Fruit fly (Drosophila melanogaster) whole organism, wandering third instar larva: ENCODE measurements around the gene D.

Source experiments
- CG9705 ChIP-seq: fragments of 200-800 bp; sonication (Bioruptor generic); optimal IDR thresholded peaks from 2 replicates; lab custom pipeline; 2018; ENCODE audit warnings: missing biosample characterization, mild to moderate bottlenecking, missing genetic modification characterization
- CrebA ChIP-seq: fragments of 200-800 bp; sonication (Bioruptor generic); optimal IDR thresholded peaks from 2 replicates; lab custom pipeline; 2016; ENCODE audit warnings: missing biosample characterization, mild to moderate bottlenecking, missing genetic modification characterization, borderline replicate concordance
- Dif ChIP-seq: fragments of 200-275, 200-300 bp; sonication (Bioruptor generic); optimal IDR thresholded peaks from 2 replicates; lab custom pipeline; 2018; ENCODE audit warnings: missing biosample characterization, missing genetic modification characterization; ENCODE audit not compliant: partially characterized antibody
- GATAd ChIP-seq: sonication (Bioruptor generic); optimal IDR thresholded peaks from 2 replicates; lab custom pipeline; 2016; ENCODE audit warnings: missing biosample characterization, missing genetic modification characterization
- HLH106 ChIP-seq: fragments of 200-800 bp; optimal IDR thresholded peaks from 3 replicates; lab custom pipeline; 2019; ENCODE audit warnings: missing biosample characterization, mild to moderate bottlenecking, missing genetic modification characterization, moderate library complexity
- Hr78 ChIP-seq: fragments of >200 bp; optimal IDR thresholded peaks from 2 replicates; lab custom pipeline; 2017; ENCODE audit warnings: missing biosample characterization, missing genetic modification characterization
- Jra ChIP-seq: sonication (Bioruptor generic); optimal IDR thresholded peaks from 2 replicates; lab custom pipeline; 2016; ENCODE audit warnings: missing biosample characterization, missing genetic modification characterization
- N ChIP-seq: fragments of >200 bp; optimal IDR thresholded peaks from 2 replicates; lab custom pipeline; 2018; ENCODE audit warnings: missing biosample characterization, missing external identifiers, missing genetic modification characterization
- OdsH ChIP-seq: fragments of 200-800 bp; sonication (Bioruptor generic); optimal IDR thresholded peaks from 2 replicates; lab custom pipeline; 2016; ENCODE audit warnings: missing biosample characterization, mild to moderate bottlenecking, missing genetic modification characterization
- Rel ChIP-seq, 2 experiments: fragments of 200-800 bp; sonication (Bioruptor generic) in 1 of 2; optimal IDR thresholded peaks; 2 replicates in 1 of 2; 3 replicates in 1 of 2; lab custom pipeline; 2016 to 2019; ENCODE audit warnings: mild to moderate bottlenecking in 2 of 2, missing biosample characterization in 2 of 2, missing genetic modification characterization in 2 of 2, moderate library complexity in 1 of 2
- Sp1 ChIP-seq: fragments of 200-800 bp; sonication (Bioruptor generic); optimal IDR thresholded peaks from 3 replicates; lab custom pipeline; 2019; ENCODE audit warnings: missing biosample characterization, mild to moderate bottlenecking, missing genetic modification characterization, moderate library complexity
- br ChIP-seq: fragments of 200-800 bp; sonication (Bioruptor generic); optimal IDR thresholded peaks from 2 replicates; lab custom pipeline; 2016; ENCODE audit warnings: missing biosample characterization, missing genetic modification characterization
- dl ChIP-seq, 2 experiments: fragments of 175-275, 200-275 bp in 1 of 2; fragments of 200-275 bp in 1 of 2; sonication (Bioruptor generic); optimal IDR thresholded peaks; lab custom pipeline; 2018; ENCODE audit warnings: mild to moderate bottlenecking in 2 of 2, missing biosample characterization in 2 of 2, missing genetic modification characterization in 2 of 2, moderate library complexity in 2 of 2; ENCODE audit not compliant: partially characterized antibody in 2 of 2, insufficient read depth in 1 of 2
- dsf ChIP-seq: sonication (Bioruptor generic); optimal IDR thresholded peaks from 2 replicates; lab custom pipeline; 2016; ENCODE audit warnings: missing biosample characterization, missing genetic modification characterization, borderline replicate concordance
- ey ChIP-seq: fragments of 200-800 bp; sonication (Bioruptor generic); optimal IDR thresholded peaks from 2 replicates; lab custom pipeline; 2016; ENCODE audit warnings: missing biosample characterization, missing genetic modification characterization
- foxo ChIP-seq, 2 experiments: fragments of 200-800 bp; sonication (Bioruptor generic); optimal IDR thresholded peaks; 2 replicates in 1 of 2; 3 replicates in 1 of 2; lab custom pipeline; 2016 to 2017; ENCODE audit warnings: missing biosample characterization in 2 of 2, missing genetic modification characterization in 2 of 2
- fru ChIP-seq: fragments of 200-800 bp; sonication (Bioruptor generic); optimal IDR thresholded peaks from 3 replicates; lab custom pipeline; 2016; ENCODE audit warnings: missing biosample characterization, mild to moderate bottlenecking, missing genetic modification characterization
- h ChIP-seq: fragments of 200-800 bp; sonication (Bioruptor generic); optimal IDR thresholded peaks from 3 replicates; lab custom pipeline; 2016; ENCODE audit warnings: missing biosample characterization, mild to moderate bottlenecking, missing genetic modification characterization
- lola ChIP-seq: fragments of >200 bp; optimal IDR thresholded peaks from 2 replicates; lab custom pipeline; 2017; ENCODE audit warnings: missing biosample characterization, missing genetic modification characterization
- pan ChIP-seq: fragments of >200 bp; optimal IDR thresholded peaks from 2 replicates; lab custom pipeline; 2017
- psq ChIP-seq: fragments of 200-800 bp; sonication (Bioruptor generic); optimal IDR thresholded peaks from 3 replicates; lab custom pipeline; 2017; ENCODE audit warnings: missing biosample characterization, mild to moderate bottlenecking, missing genetic modification characterization, moderate library complexity
- sage ChIP-seq: fragments of 200-800 bp; sonication (Bioruptor generic); optimal IDR thresholded peaks from 2 replicates; lab custom pipeline; 2016; ENCODE audit warnings: missing biosample characterization, mild to moderate bottlenecking, missing genetic modification characterization
- sv ChIP-seq: fragments of 200-800 bp; sonication (Bioruptor generic); optimal IDR thresholded peaks from 3 replicates; lab custom pipeline; 2016; ENCODE audit warnings: missing biosample characterization, missing genetic modification characterization
- tai ChIP-seq: sonication (Bioruptor generic); optimal IDR thresholded peaks from 2 replicates; lab custom pipeline; 2016; ENCODE audit warnings: missing biosample characterization, missing genetic modification characterization
- usp ChIP-seq: fragments of >200 bp; optimal IDR thresholded peaks from 2 replicates; lab custom pipeline; 2017; ENCODE audit warnings: missing biosample characterization, missing genetic modification characterization
- woc ChIP-seq: sonication (Bioruptor generic); optimal IDR thresholded peaks from 2 replicates; lab custom pipeline; 2016; ENCODE audit warnings: missing biosample characterization, mild to moderate bottlenecking, missing genetic modification characterization

Gene D

dm6 chr3L:14153644-14154043, 24.8 kb downstream of the D start:
- no peak for TF ChIP-seq Rel (GFP tag; optimal IDR thresholded peaks at IDR 0.05; lab: Kevin White, UChicago)
- TF ChIP-seq Rel (tag; optimal IDR thresholded peaks at IDR 0.05; lab: Kevin White, UChicago), result no peak
- no peak for TF ChIP-seq Sp1 (GFP tag; lab: Kevin White, UChicago)
- no peak for TF ChIP-seq dsf (GFP tag; lab: Kevin White, UChicago)
- no peak for TF ChIP-seq Hr78 (GFP tag; lab: Kevin White, UChicago)
- no peak for TF ChIP-seq woc (GFP tag; lab: Kevin White, UChicago)

- TF ChIP-seq CG9705 (GFP tag; lab: Kevin White, UChicago) (no peak), sage (GFP tag; lab: Kevin White, UChicago) (no peak), HLH106 (tag; lab: Kevin White, UChicago) (no peak), psq (GFP tag; lab: Kevin White, UChicago) (no peak), dl (GFP tag; optimal IDR thresholded peaks at IDR 0.05; lab: Kevin White, UChicago; ENCODE audit: insufficient read depth in 1 of 2, partially characterized antibody in 2 of 2) (no peak), sv (GFP tag; lab: Kevin White, UChicago) (no peak), tai (GFP tag; lab: Kevin White, UChicago) (no peak), Jra (GFP tag; lab: Kevin White, UChicago) (no peak), CrebA (GFP tag; lab: Kevin White, UChicago) (no peak), N (no peak), br (GFP tag; lab: Kevin White, UChicago) (no peak), fru (no peak), Rel (GFP tag; optimal IDR thresholded peaks at IDR 0.05; lab: Kevin White, UChicago) (no peak), Rel (tag; optimal IDR thresholded peaks at IDR 0.05; lab: Kevin White, UChicago) (no peak), GATAd (GFP tag; lab: Kevin White, UChicago) (no peak), foxo (GFP tag; optimal IDR thresholded peaks at IDR 0.05; lab: Kevin White, UChicago) (no peak)
Observed at dm6 chr3L:14152608-14153007, 25.8 kb downstream of the D start.

DNA sequence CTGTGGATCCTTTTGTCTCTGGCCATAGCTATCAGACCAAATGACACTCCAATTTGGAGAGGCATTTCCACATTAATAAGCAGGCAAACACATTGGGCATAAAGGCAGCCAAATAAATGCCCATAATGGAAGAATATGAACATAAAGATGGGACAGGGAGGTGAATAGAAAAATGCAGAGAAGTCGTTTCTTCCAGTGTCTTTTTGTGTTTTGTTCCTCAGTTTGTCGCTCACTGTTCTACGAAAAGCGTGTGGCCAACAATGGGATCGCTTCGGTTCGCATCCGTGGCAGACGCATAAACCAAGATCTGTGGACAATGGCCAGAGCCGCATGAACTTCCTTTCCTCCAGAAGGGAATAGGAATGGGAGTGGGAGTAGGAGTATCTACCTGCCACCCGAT, 27.0 kb downstream of the D start:
- no peak for TF ChIP-seq ey (GFP tag; lab: Kevin White, UChicago)
- TF ChIP-seq Dif (GFP tag; lab: Kevin White, UChicago), result no peak
- TF ChIP-seq GATAd (GFP tag; lab: Kevin White, UChicago), result no peak
- no peak for TF ChIP-seq h (GFP tag; lab: Kevin White, UChicago)
- no peak for TF ChIP-seq psq (GFP tag; lab: Kevin White, UChicago)
- TF ChIP-seq sv (GFP tag; lab: Kevin White, UChicago), result no peak

- TF ChIP-seq usp (GFP tag; lab: Kevin White, UChicago) (no peak), psq (GFP tag; lab: Kevin White, UChicago) (peak; percentile 26)
Observed at dm6 chr3L:14150141-14150556, 28.3 kb downstream of the D start.

dm6 chr3L:14146386-14146785, 32.0 kb downstream of the D start:
- TF ChIP-seq woc (GFP tag; lab: Kevin White, UChicago), result peak; percentile 7
- no peak for TF ChIP-seq sage (GFP tag; lab: Kevin White, UChicago)
- TF ChIP-seq GATAd (GFP tag; lab: Kevin White, UChicago), result no peak
- no peak for TF ChIP-seq pan (lab: Kevin White, UChicago)
- no peak for TF ChIP-seq Sp1 (GFP tag; lab: Kevin White, UChicago)
- TF ChIP-seq fru, result peak; percentile 35
- TF ChIP-seq Jra (GFP tag; lab: Kevin White, UChicago), result no peak
- peak; percentile 53 for TF ChIP-seq h (GFP tag; lab: Kevin White, UChicago)
- TF ChIP-seq lola, result no peak
- peak in 1 of 2 experiments; percentile 29 for TF ChIP-seq foxo (GFP tag; optimal IDR thresholded peaks at IDR 0.05; lab: Kevin White, UChicago)
- no peak for TF ChIP-seq N
- peak; percentile 19 for TF ChIP-seq HLH106 (tag; lab: Kevin White, UChicago)

- TF ChIP-seq dl (GFP tag; optimal IDR thresholded peaks at IDR 0.05; lab: Kevin White, UChicago; ENCODE audit: insufficient read depth in 1 of 2, partially characterized antibody in 2 of 2) (no peak), h (GFP tag; lab: Kevin White, UChicago) (no peak), foxo (GFP tag; optimal IDR thresholded peaks at IDR 0.05; lab: Kevin White, UChicago) (peak in 1 of 2 experiments; percentile 25), psq (GFP tag; lab: Kevin White, UChicago) (peak; percentile 21), Sp1 (GFP tag; lab: Kevin White, UChicago) (peak; percentile 16), OdsH (GFP tag; lab: Kevin White, UChicago) (peak; percentile 32), fru (peak; percentile 1), HLH106 (tag; lab: Kevin White, UChicago) (peak; percentile 28)
Observed at dm6 chr3L:14145666-14146314, 32.6 kb downstream of the D start.
